ENCODE assay signal across 2 worm cellular contexts in the genomic region with DNA sequence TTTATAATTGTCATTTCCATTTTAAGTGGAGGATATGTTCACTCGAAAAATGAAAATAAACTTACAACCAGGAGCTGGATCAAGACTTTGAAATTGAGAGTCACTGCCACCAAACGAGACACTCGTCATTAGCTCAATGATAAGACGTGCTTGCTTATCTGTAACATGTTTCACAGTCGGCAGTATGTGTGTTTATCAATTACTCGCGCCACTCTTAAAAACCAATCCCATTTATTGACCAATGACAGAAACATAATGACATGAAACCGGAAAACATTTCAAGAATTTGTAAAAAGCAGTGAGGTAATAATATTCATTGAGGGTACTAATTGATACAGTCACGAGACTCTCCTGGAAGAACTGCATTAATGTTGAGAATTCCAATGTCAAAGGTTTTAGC.
TF ChIP-seq lines count a peak whose summit lies in the region.

A gene (minus strand): TSS at position 130 of the 400 bp plus-strand sequence.

TF ChIP-seq in whole organism, L3 larva, 47 proteins besides CTCF, POLR2A, EP300 and RAD21 (continued from another document):
- no peak for TF ChIP-seq egl-5 (tag; optimal IDR thresholded peaks at IDR 0.05; lab: Kevin White, UChicago)
- no peak for TF ChIP-seq elt-3 (tag; optimal IDR thresholded peaks at IDR 0.05; lab: Kevin White, UChicago)
- TF ChIP-seq nhr-67 (tag; optimal IDR thresholded peaks at IDR 0.05; lab: Kevin White, UChicago) = no peak
- no peak for TF ChIP-seq nhr-11 (tag; optimal IDR thresholded peaks at IDR 0.05; lab: Kevin White, UChicago)
- TF ChIP-seq nhr-43 (tag; optimal IDR thresholded peaks at IDR 0.05; lab: Kevin White, UChicago; ENCODE audit: poor library complexity, severe bottlenecking) = no peak

TF ChIP-seq in whole organism, L4 larva, 104 proteins besides CTCF, POLR2A, EP300 and RAD21 (continued from another document):
- TF ChIP-seq attf-4 (tag; optimal IDR thresholded peaks at IDR 0.05; lab: Kevin White, UChicago) = no peak
- TF ChIP-seq Y75B8A.6 (GFP tag; IDR thresholded peaks at IDR 0.05; lab: Robert Waterston, UW) = no peak
- no peak for TF ChIP-seq dpl-1 (GFP tag; optimal IDR thresholded peaks at IDR 0.05; lab: Kevin White, UChicago)
- TF ChIP-seq hlh-30 (tag; optimal IDR thresholded peaks at IDR 0.05; lab: Kevin White, UChicago; ENCODE audit: insufficient read depth) = peak; percentile 16
- TF ChIP-seq php-3 (GFP tag; IDR thresholded peaks at IDR 0.05; lab: Robert Waterston, UW) = peak; percentile 57; the same call in 1 of the 2 replicates
- TF ChIP-seq duxl-1 (tag; optimal IDR thresholded peaks at IDR 0.05; lab: Kevin White, UChicago; ENCODE audit: poor library complexity) = no peak
- TF ChIP-seq zfp-3 (GFP tag; conservative IDR thresholded peaks at IDR 0.05; lab: Robert Waterston, UW) = no peak
- TF ChIP-seq pqm-1 (tag; optimal IDR thresholded peaks at IDR 0.05; lab: Kevin White, UChicago) = peak; percentile 89
- no peak for TF ChIP-seq F37D6.2 (tag; optimal IDR thresholded peaks at IDR 0.05; lab: Kevin White, UChicago)
- no peak for TF ChIP-seq nhr-237 (tag; optimal IDR thresholded peaks at IDR 0.05; lab: Kevin White, UChicago)
- peak; percentile 24 for TF ChIP-seq ztf-7 (tag; optimal IDR thresholded peaks at IDR 0.05; lab: Kevin White, UChicago)
- no peak for TF ChIP-seq saeg-2 (GFP tag; IDR thresholded peaks at IDR 0.05; lab: Robert Waterston, UW)
- TF ChIP-seq ZK546.5 (tag; optimal IDR thresholded peaks at IDR 0.05; lab: Kevin White, UChicago) = no peak
- TF ChIP-seq daf-8 (GFP tag; IDR thresholded peaks at IDR 0.05; lab: Robert Waterston, UW) = no peak
- no peak for TF ChIP-seq sdz-12 (GFP tag; optimal IDR thresholded peaks at IDR 0.05; lab: Kevin White, UChicago)
- TF ChIP-seq lin-29 (GFP tag; IDR thresholded peaks at IDR 0.05; lab: Robert Waterston, UW) = no peak
- TF ChIP-seq lin-15B (tag; optimal IDR thresholded peaks at IDR 0.05; lab: Kevin White, UChicago) = no peak
- no peak for TF ChIP-seq Y48G9A.11 (GFP tag; IDR thresholded peaks at IDR 0.05; lab: Robert Waterston, UW)
- TF ChIP-seq hmg-1.1 (GFP tag; IDR thresholded peaks at IDR 0.05; lab: Robert Waterston, UW) = no peak
- TF ChIP-seq lim-7 (GFP tag; IDR thresholded peaks at IDR 0.05; lab: Robert Waterston, UW) = no peak
- no peak for TF ChIP-seq F44E2.7 (GFP tag; IDR thresholded peaks at IDR 0.05; lab: Robert Waterston, UW)
- no peak for TF ChIP-seq daf-12 (tag; optimal IDR thresholded peaks at IDR 0.05; lab: Kevin White, UChicago)
- TF ChIP-seq set-16 (GFP tag; IDR thresholded peaks at IDR 0.05; lab: Robert Waterston, UW) = no peak
- peak; percentile 13 for TF ChIP-seq mxl-3 (GFP tag; optimal IDR thresholded peaks at IDR 0.05; lab: Kevin White, UChicago)
- TF ChIP-seq fos-1 (tag; optimal IDR thresholded peaks at IDR 0.05; lab: Kevin White, UChicago) = no peak
- no peak for TF ChIP-seq nhr-11 (tag; optimal IDR thresholded peaks at IDR 0.05; lab: Kevin White, UChicago)
- no peak for TF ChIP-seq zfp-2 (tag; optimal IDR thresholded peaks at IDR 0.05; lab: Kevin White, UChicago)
- TF ChIP-seq tra-1 (GFP tag; IDR thresholded peaks at IDR 0.05; lab: Robert Waterston, UW) = peak; percentile 54; the same call in 1 of the 2 replicates
- TF ChIP-seq daf-19 (GFP tag; conservative IDR thresholded peaks at IDR 0.05; lab: Robert Waterston, UW) = no peak
- TF ChIP-seq lir-3 (tag; optimal IDR thresholded peaks at IDR 0.05; lab: Kevin White, UChicago) = no peak
- no peak for TF ChIP-seq T20F7.1 (GFP tag; optimal IDR thresholded peaks at IDR 0.05; lab: Kevin White, UChicago)
- TF ChIP-seq ceh-28 (tag; optimal IDR thresholded peaks at IDR 0.05; lab: Kevin White, UChicago) = no peak
- no peak for TF ChIP-seq ceh-82 (tag; optimal IDR thresholded peaks at IDR 0.05; lab: Kevin White, UChicago)
- no peak for TF ChIP-seq nhr-102 (tag; optimal IDR thresholded peaks at IDR 0.05; lab: Kevin White, UChicago)
- TF ChIP-seq spr-3 (GFP tag; optimal IDR thresholded peaks at IDR 0.05; lab: Kevin White, UChicago) = no peak
- TF ChIP-seq zip-2 (tag; optimal IDR thresholded peaks at IDR 0.05; lab: Kevin White, UChicago) = no peak
- peak; percentile 70 for TF ChIP-seq dve-1 (tag; optimal IDR thresholded peaks at IDR 0.05; lab: Kevin White, UChicago; ENCODE audit: insufficient read depth)
- no peak for TF ChIP-seq arid-1 (GFP tag; conservative IDR thresholded peaks at IDR 0.05; lab: Robert Waterston, UW)
- TF ChIP-seq lin-39 (tag; optimal IDR thresholded peaks at IDR 0.05; lab: Kevin White, UChicago) = no peak
- no peak for TF ChIP-seq aly-2 (tag; optimal IDR thresholded peaks at IDR 0.05; lab: Kevin White, UChicago)
- TF ChIP-seq F26F4.8 (GFP tag; conservative IDR thresholded peaks at IDR 0.05; lab: Robert Waterston, UW) = no peak
- no peak for TF ChIP-seq daf-16 (GFP tag; optimal IDR thresholded peaks at IDR 0.05; lab: Kevin White, UChicago)
- TF ChIP-seq daf-16 (tag; optimal IDR thresholded peaks at IDR 0.05; lab: Kevin White, UChicago) = peak; percentile 95
- no peak for TF ChIP-seq mdt-29 (GFP tag; IDR thresholded peaks at IDR 0.05; lab: Robert Waterston, UW)
- no peak for TF ChIP-seq F49E8.2 (tag; optimal IDR thresholded peaks at IDR 0.05; lab: Kevin White, UChicago; ENCODE audit: borderline replicate concordance)
- no peak for TF ChIP-seq dmd-8 (GFP tag; IDR thresholded peaks at IDR 0.05; lab: Robert Waterston, UW)
- no peak for TF ChIP-seq zag-1 (tag; optimal IDR thresholded peaks at IDR 0.05; lab: Kevin White, UChicago)
- peak; percentile 58 for TF ChIP-seq nhr-77 (tag; optimal IDR thresholded peaks at IDR 0.05; lab: Kevin White, UChicago)
- no peak for TF ChIP-seq mxl-2 (GFP tag; conservative IDR thresholded peaks at IDR 0.05; lab: Robert Waterston, UW)
- no peak for TF ChIP-seq lin-38 (GFP tag; IDR thresholded peaks at IDR 0.05; lab: Robert Waterston, UW)
- no peak for TF ChIP-seq fkh-10 (GFP tag; optimal IDR thresholded peaks at IDR 0.05; lab: Kevin White, UChicago)
- TF ChIP-seq mdl-1 (tag; optimal IDR thresholded peaks at IDR 0.05; lab: Kevin White, UChicago) = no peak
- TF ChIP-seq rbr-2 (tag; optimal IDR thresholded peaks at IDR 0.05; lab: Kevin White, UChicago) = no peak
- TF ChIP-seq nhr-10 (tag; optimal IDR thresholded peaks at IDR 0.05; lab: Kevin White, UChicago) = no peak
- no peak for TF ChIP-seq ceh-20 (GFP tag; IDR thresholded peaks at IDR 0.05; lab: Robert Waterston, UW)
- no peak for TF ChIP-seq pha-4 (GFP tag; IDR thresholded peaks at IDR 0.05; lab: Robert Waterston, UW)
- TF ChIP-seq pha-4 (tag; optimal IDR thresholded peaks at IDR 0.05; lab: Kevin White, UChicago) = no peak
- no peak for TF ChIP-seq madf-5 (GFP tag; IDR thresholded peaks at IDR 0.05; lab: Robert Waterston, UW)
- TF ChIP-seq ceh-62 (tag; optimal IDR thresholded peaks at IDR 0.05; lab: Kevin White, UChicago) = no peak
- no peak for TF ChIP-seq Y105C5A.15 (GFP tag; IDR thresholded peaks at IDR 0.05; lab: Robert Waterston, UW)
- no peak for TF ChIP-seq nhr-111 (GFP tag; optimal IDR thresholded peaks at IDR 0.05; lab: Kevin White, UChicago)
- peak; percentile 41 for TF ChIP-seq nhr-28 (tag; optimal IDR thresholded peaks at IDR 0.05; lab: Kevin White, UChicago)
- TF ChIP-seq skn-1 (tag; optimal IDR thresholded peaks at IDR 0.05; lab: Kevin White, UChicago) = no peak
- no peak for TF ChIP-seq aha-1 (tag; lab: Kevin White, UChicago)
- no peak for TF ChIP-seq madf-9 (GFP tag; conservative IDR thresholded peaks at IDR 0.05; lab: Robert Waterston, UW)
- TF ChIP-seq ctbp-1 (GFP tag; IDR thresholded peaks at IDR 0.05; lab: Robert Waterston, UW) = no peak
- TF ChIP-seq lin-13 (GFP tag; optimal IDR thresholded peaks at IDR 0.05; lab: Kevin White, UChicago) = no peak
- no peak for TF ChIP-seq tag-97 (GFP tag; IDR thresholded peaks at IDR 0.05; lab: Robert Waterston, UW)
- TF ChIP-seq mes-2 (tag; optimal IDR thresholded peaks at IDR 0.05; lab: Kevin White, UChicago; ENCODE audit: poor library complexity, severe bottlenecking) = no peak
- no peak for TF ChIP-seq cey-2 (tag; optimal IDR thresholded peaks at IDR 0.05; lab: Kevin White, UChicago; ENCODE audit: borderline replicate concordance, insufficient read depth)
- TF ChIP-seq ceh-44 (GFP tag; IDR thresholded peaks at IDR 0.05; lab: Robert Waterston, UW) = no peak
- peak; percentile 67; the same call in 1 of the 2 replicates for TF ChIP-seq lin-1 (GFP tag; IDR thresholded peaks at IDR 0.05; lab: Robert Waterston, UW)
- no peak for TF ChIP-seq R02D3.7 (tag; optimal IDR thresholded peaks at IDR 0.05; lab: Kevin White, UChicago)
- TF ChIP-seq snpc-1.2 (GFP tag; IDR thresholded peaks at IDR 0.05; lab: Robert Waterston, UW) = no peak
- no peak for TF ChIP-seq D1046.2 (GFP tag; IDR thresholded peaks at IDR 0.05; lab: Robert Waterston, UW)
- TF ChIP-seq vab-7 (GFP tag; IDR thresholded peaks at IDR 0.05; lab: Robert Waterston, UW) = no peak
- TF ChIP-seq ces-1 (GFP tag; optimal IDR thresholded peaks at IDR 0.05; lab: Kevin White, UChicago) = no peak
- TF ChIP-seq zip-11 (GFP tag; IDR thresholded peaks at IDR 0.05; lab: Robert Waterston, UW) = no peak
- TF ChIP-seq egl-27 (tag; optimal IDR thresholded peaks at IDR 0.05; lab: Kevin White, UChicago) = no peak
- no peak for TF ChIP-seq Y5F2A.4 (GFP tag; optimal IDR thresholded peaks at IDR 0.05; lab: Kevin White, UChicago)
- no peak for TF ChIP-seq F10B5.3 (tag; optimal IDR thresholded peaks at IDR 0.05; lab: Kevin White, UChicago)
- TF ChIP-seq gei-8 (GFP tag; optimal IDR thresholded peaks at IDR 0.05; lab: Kevin White, UChicago) = no peak
- TF ChIP-seq ztf-11 (tag; optimal IDR thresholded peaks at IDR 0.05; lab: Kevin White, UChicago) = no peak
- TF ChIP-seq hlh-11 (tag; optimal IDR thresholded peaks at IDR 0.05; lab: Kevin White, UChicago) = peak; percentile 73
- no peak for TF ChIP-seq ceh-32 (tag; optimal IDR thresholded peaks at IDR 0.05; lab: Kevin White, UChicago; ENCODE audit: poor library complexity)
- no peak for TF ChIP-seq snpc-4 (tag; optimal IDR thresholded peaks at IDR 0.05; lab: Kevin White, UChicago)
